Fruit fly (Drosophila melanogaster) whole organism, adult: ENCODE measurements around the gene Syt12.

Source experiments
- CG11617 ChIP-seq: fragments of 200-800 bp; sonication (Bioruptor generic); optimal IDR thresholded peaks from 2 replicates; lab custom pipeline; 2017; ENCODE audit warnings: mild to moderate bottlenecking, missing biosample characterization, missing genetic modification reagents, missing genetic modification characterization
- CG12768 ChIP-seq: fragments of 200-800 bp; sonication (Bioruptor generic); optimal IDR thresholded peaks from 2 replicates; lab custom pipeline; 2017; ENCODE audit warnings: missing biosample characterization, missing genetic modification characterization, mild to moderate bottlenecking, moderate library complexity, missing genetic modification reagents
- CG14711 ChIP-seq: fragments of 200-800 bp; sonication (Bioruptor generic); optimal IDR thresholded peaks from 2 replicates; lab custom pipeline; 2018; ENCODE audit warnings: missing biosample characterization, mild to moderate bottlenecking, missing genetic modification characterization, moderate library complexity
- CG1620 ChIP-seq: fragments of 200-800 bp; sonication (Bioruptor generic); optimal IDR thresholded peaks from 2 replicates; lab custom pipeline; 2016; ENCODE audit warnings: missing biosample characterization, missing genetic modification characterization
- CG33017 ChIP-seq: fragments of 200-800 bp; sonication (Bioruptor generic); optimal IDR thresholded peaks from 2 replicates; lab custom pipeline; 2018; ENCODE audit warnings: missing biosample characterization, mild to moderate bottlenecking, missing genetic modification characterization, moderate library complexity
- CG5204 ChIP-seq: fragments of 200-800 bp; sonication (Bioruptor generic); optimal IDR thresholded peaks from 2 replicates; lab custom pipeline; 2016; ENCODE audit warnings: missing biosample characterization, missing genetic modification characterization
- CG7045 ChIP-seq: fragments of 200-800 bp; sonication (Bioruptor generic); optimal IDR thresholded peaks from 2 replicates; lab custom pipeline; 2017; ENCODE audit warnings: missing biosample characterization, mild to moderate bottlenecking, missing genetic modification characterization
- CG7101 ChIP-seq: fragments of 200-800 bp; sonication (Bioruptor generic); optimal IDR thresholded peaks from 2 replicates; lab custom pipeline; 2018; ENCODE audit warnings: missing biosample characterization, mild to moderate bottlenecking, missing genetic modification characterization, moderate library complexity
- Clk ChIP-seq: fragments of 200-800 bp; sonication (Bioruptor generic); optimal IDR thresholded peaks from 2 replicates; lab custom pipeline; 2017; ENCODE audit warnings: missing biosample characterization, missing genetic modification characterization
- Crg-1 ChIP-seq: fragments of 200-800 bp; sonication (Bioruptor generic); optimal IDR thresholded peaks from 2 replicates; lab custom pipeline; 2016; ENCODE audit warnings: missing biosample characterization, missing genetic modification characterization
- Hr96 ChIP-seq: fragments of 200-800 bp; sonication (Bioruptor generic); optimal IDR thresholded peaks from 2 replicates; lab custom pipeline; 2016; ENCODE audit warnings: missing biosample characterization, missing genetic modification characterization
- Mnt ChIP-seq: fragments of 200-800 bp; sonication (Bioruptor generic); optimal IDR thresholded peaks from 2 replicates; lab custom pipeline; 2016; ENCODE audit warnings: missing biosample characterization, mild to moderate bottlenecking, missing genetic modification characterization
- bab1 ChIP-seq: fragments of 200-800 bp; sonication (Bioruptor generic); optimal IDR thresholded peaks from 3 replicates; lab custom pipeline; 2019; ENCODE audit warnings: missing biosample characterization, mild to moderate bottlenecking, missing genetic modification characterization, moderate library complexity
- cic ChIP-seq: fragments of 200-800 bp; sonication (Bioruptor generic); optimal IDR thresholded peaks from 2 replicates; lab custom pipeline; 2017; ENCODE audit warnings: missing biosample characterization, mild to moderate bottlenecking, missing genetic modification characterization, moderate library complexity
- cnc ChIP-seq, 2 experiments: fragments of >200 bp; optimal IDR thresholded peaks; 2 replicates each; lab custom pipeline; 2017
- kay ChIP-seq: fragments of 200-800 bp; sonication (Bioruptor generic); peaks from one replicate; lab custom pipeline; 2016; ENCODE audit warnings: missing biosample characterization, missing genetic modification characterization, borderline replicate concordance
- ovo ChIP-seq: fragments of 200-800 bp; sonication (Bioruptor generic); optimal IDR thresholded peaks from 2 replicates; lab custom pipeline; 2016; ENCODE audit warnings: missing biosample characterization, missing genetic modification characterization
- pad ChIP-seq: fragments of 200-800 bp; sonication (Bioruptor generic); optimal IDR thresholded peaks from 3 replicates; lab custom pipeline; 2017; ENCODE audit warnings: missing biosample characterization, missing genetic modification characterization, mild to moderate bottlenecking, moderate library complexity, missing genetic modification reagents
- tj ChIP-seq: fragments of 200-800 bp; sonication (Bioruptor generic); optimal IDR thresholded peaks from 3 replicates; lab custom pipeline; 2017; ENCODE audit warnings: missing biosample characterization, mild to moderate bottlenecking, missing genetic modification characterization, moderate library complexity
- toe ChIP-seq: fragments of 200-800 bp; sonication (Bioruptor generic); optimal IDR thresholded peaks from 2 replicates; lab custom pipeline; 2016; ENCODE audit warnings: missing biosample characterization, missing genetic modification characterization

Syt12 gene

DNA sequence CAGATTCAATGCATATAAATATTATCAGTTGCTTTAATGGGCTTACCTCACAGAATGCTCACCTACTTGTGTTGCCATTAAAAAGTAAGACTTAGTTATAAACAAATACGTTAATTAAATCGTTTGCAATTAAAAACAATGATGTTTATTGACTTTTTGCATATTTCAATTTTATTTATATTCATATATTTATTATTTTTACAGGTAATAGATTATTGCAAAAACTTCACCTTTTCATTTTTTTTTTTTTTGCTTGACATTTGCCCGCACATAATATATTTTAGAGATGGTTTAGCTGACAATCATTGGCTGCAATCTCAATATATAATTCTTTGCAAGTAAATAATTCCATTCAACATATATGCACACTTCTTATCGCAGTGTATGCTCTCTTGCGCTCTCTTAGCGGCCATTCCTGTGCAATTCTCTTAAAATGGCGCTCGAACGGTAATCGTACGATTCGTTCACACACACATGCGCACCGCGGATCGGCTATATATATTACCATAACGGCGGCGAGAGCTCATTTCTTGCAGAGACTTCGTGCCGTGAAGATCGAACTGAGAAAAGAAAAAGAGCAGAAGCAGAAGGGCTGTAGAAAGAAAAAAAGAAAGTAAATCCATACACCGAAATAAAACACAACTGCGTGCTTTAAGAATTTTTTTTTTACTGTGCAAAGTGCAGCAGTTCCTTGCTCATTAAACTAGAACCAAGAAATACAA is 37.5 kb downstream of the Syt12 start, which contains the start of gene Bcat:
Gene Bcat, plus strand, starts transcription at position 522 of the 722 bp plus-strand sequence.
- no peak for TF ChIP-seq CG7045 (GFP tag; lab: Kevin White, UChicago)
- TF ChIP-seq pad (GFP tag; lab: Kevin White, UChicago) = peak; percentile 40
- peak; percentile 75 for TF ChIP-seq bab1 (GFP tag; lab: Kevin White, UChicago)
- TF ChIP-seq Mnt (GFP tag; lab: Kevin White, UChicago) = peak; percentile 81
- TF ChIP-seq CG14711 (tag; lab: Kevin White, UChicago) = peak; percentile 58
- TF ChIP-seq CG1620 = peak; percentile 24
- peak; percentile 15 for TF ChIP-seq CG5204 (GFP tag; lab: Kevin White, UChicago)
- TF ChIP-seq CG11617 (GFP tag; lab: Kevin White, UChicago) = peak; percentile 76
- TF ChIP-seq tj (GFP tag; lab: Kevin White, UChicago) = peak; percentile 6
- no peak for TF ChIP-seq CG12768 (GFP tag; lab: Kevin White, UChicago)
- TF ChIP-seq Hr96 (GFP tag; lab: Kevin White, UChicago) = peak; percentile 51
- TF ChIP-seq kay = peak; percentile 11
- peak; percentile 36 for TF ChIP-seq ovo
- no peak for TF ChIP-seq CG33017 (tag; lab: Kevin White, UChicago)
- TF ChIP-seq CG7101 (tag; lab: Kevin White, UChicago) = peak; percentile 51

DNA sequence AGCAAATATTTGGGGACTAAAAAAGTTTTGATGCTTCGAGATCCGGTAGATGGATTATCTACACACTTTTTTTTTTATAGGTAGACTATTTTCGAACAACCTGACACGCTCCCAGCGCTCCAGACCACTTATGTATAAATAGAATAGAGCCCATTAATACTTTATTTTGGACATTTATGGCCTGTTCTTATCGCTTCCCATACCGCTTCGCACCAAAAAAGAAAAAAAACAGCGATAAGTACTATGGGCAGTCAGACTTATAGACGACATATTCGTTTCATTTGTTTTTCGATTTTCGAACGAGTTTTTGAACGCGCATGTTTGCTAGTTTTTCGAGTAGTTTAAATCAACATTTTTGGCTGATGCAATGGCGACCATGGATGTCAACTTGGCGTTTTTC is 38.6 kb downstream of the Syt12 start:
- TF ChIP-seq CG11617 (GFP tag; lab: Kevin White, UChicago) (no peak), pad (GFP tag; lab: Kevin White, UChicago) (no peak), CG1620 (no peak), Crg-1 (no peak), cnc (optimal IDR thresholded peaks at IDR 0.05; lab: Kevin White, UChicago) (no peak), CG7101 (tag; lab: Kevin White, UChicago) (no peak), CG33017 (tag; lab: Kevin White, UChicago) (no peak), CG5204 (GFP tag; lab: Kevin White, UChicago) (no peak), CG12768 (GFP tag; lab: Kevin White, UChicago) (no peak), toe (GFP tag; lab: Kevin White, UChicago) (no peak), kay (no peak)

DNA sequence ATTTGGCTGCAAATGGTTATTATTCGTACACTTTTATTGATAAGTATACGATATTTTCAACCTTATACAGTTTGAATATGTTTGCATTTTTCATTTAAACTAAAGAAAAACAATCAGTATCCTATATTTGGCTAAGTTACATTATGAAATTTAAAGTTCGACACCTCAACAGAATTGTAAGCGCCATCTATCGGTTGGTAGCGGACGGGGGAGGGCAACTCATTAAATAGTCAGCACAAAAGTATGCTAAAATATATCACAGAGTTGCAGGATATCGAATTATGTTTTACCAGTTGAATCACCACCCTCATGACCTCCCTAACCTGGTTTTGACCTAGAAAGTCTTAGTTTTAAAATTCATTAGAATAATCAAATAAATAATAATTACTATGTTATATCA is 42.2 kb downstream of the Syt12 start:
- TF ChIP-seq Clk (GFP tag; lab: Kevin White, UChicago) (no peak), Hr96 (GFP tag; lab: Kevin White, UChicago) (peak; percentile 2), bab1 (GFP tag; lab: Kevin White, UChicago) (peak; percentile 63), tj (GFP tag; lab: Kevin White, UChicago) (no peak)

DNA sequence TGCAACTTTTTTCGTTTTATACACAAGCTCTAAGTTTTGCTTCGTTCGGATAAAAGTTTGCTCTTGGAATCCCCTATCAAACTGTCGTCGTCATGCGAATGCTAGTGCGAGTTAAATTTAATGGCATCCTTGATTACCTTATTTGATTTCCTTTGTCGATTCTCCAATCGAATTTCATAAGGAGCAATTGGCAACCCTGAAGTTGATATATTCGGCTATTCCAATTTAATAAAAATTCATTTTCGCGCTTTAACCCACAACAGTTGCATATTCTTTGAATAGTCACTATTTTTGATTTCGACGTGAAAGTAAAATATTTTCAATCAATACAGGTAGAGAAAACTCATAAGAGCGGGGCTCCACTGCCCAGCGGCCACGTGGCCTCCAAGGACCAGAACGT is 43.7 kb downstream of the Syt12 start, which contains the start of gene CG12725:
Gene CG12725, minus strand, starts transcription at position 101 of the 400 bp plus-strand sequence.
- TF ChIP-seq Crg-1 (no peak), CG5204 (GFP tag; lab: Kevin White, UChicago) (no peak), ovo (no peak), CG11617 (GFP tag; lab: Kevin White, UChicago) (no peak), CG1620 (no peak), CG7045 (GFP tag; lab: Kevin White, UChicago) (no peak)

DNA sequence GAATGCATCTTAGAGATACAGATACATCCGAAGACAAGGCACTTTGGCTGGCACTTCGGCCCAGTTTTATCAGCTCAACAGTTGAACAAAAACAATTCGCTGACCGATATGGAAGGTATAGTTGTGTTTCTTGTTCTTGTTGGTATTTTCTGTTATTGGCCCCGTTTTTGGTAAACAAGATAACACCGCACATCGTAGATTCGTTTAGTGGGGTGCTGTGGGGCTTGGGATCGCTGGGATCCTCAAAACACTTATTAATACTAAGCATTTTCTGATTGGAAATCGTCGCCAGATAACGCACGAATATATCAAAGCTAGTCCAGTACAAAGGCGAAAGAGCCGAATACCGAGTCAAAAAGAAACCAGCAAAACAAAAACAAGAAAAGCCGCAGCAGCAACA is 44.5 kb downstream of the Syt12 start:
- peak; percentile 15 for TF ChIP-seq Mnt (GFP tag; lab: Kevin White, UChicago)
- peak; percentile 11 for TF ChIP-seq CG14711 (tag; lab: Kevin White, UChicago)
- TF ChIP-seq CG12768 (GFP tag; lab: Kevin White, UChicago) = peak; percentile 43
- TF ChIP-seq cic = peak; percentile 68
- no peak for TF ChIP-seq ovo

DNA sequence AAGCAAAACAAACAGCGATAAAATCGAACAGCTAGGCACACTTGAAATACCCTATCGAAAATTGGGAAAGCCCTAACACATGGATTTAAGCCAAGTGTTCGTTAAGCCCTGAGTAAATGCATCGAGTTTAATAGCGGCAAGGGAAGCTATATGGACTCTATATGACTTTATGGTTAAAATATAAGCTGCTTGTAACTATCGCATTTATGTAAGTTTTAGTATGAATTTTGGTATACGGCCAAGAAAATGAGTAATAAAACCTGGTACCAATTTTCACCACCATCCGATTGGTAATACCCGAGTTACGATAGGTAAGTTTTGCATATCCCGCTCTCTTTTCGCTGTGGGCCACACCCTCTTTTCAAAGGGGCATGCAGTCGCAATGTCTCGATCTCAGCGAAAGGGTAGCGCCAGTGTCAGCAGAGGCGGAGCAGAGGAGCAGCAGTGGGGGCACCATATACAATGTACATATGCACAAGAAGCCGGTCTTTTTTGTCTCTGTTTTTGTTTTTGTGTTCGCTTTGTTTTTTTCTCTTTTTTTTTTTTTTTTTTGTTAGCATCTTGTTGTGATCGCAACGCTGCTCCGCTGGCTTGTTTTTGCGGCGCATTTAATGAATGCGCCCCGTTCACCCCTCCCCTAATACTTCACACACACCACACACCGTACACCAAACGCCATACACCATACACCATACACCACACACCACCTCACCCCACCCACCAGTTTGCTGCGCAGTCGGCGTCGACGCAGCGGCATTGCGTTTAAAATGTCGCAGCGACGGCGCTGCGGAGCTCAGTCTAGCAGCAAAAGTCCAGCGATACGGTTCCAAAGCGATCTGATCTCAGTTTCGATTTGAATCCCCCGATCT is 45.1 kb downstream of the Syt12 start, which contains the start of gene GstT4:
Gene GstT4, plus strand, starts transcription at position 788 of the 869 bp plus-strand sequence.
- no peak for TF ChIP-seq kay
- peak; percentile 68 for TF ChIP-seq CG12768 (GFP tag; lab: Kevin White, UChicago)
- peak; percentile 36 for TF ChIP-seq tj (GFP tag; lab: Kevin White, UChicago)
- TF ChIP-seq Mnt (GFP tag; lab: Kevin White, UChicago) = peak; percentile 70
- TF ChIP-seq Hr96 (GFP tag; lab: Kevin White, UChicago) = peak; percentile 85
- peak; percentile 40 for TF ChIP-seq CG1620
- TF ChIP-seq CG14711 (tag; lab: Kevin White, UChicago) = peak; percentile 51
- TF ChIP-seq bab1 (GFP tag; lab: Kevin White, UChicago) = peak; percentile 24
- peak; percentile 20 for TF ChIP-seq Clk (GFP tag; lab: Kevin White, UChicago)
- TF ChIP-seq CG11617 (GFP tag; lab: Kevin White, UChicago) = peak; percentile 43
- TF ChIP-seq pad (GFP tag; lab: Kevin White, UChicago) = no peak
- TF ChIP-seq CG5204 (GFP tag; lab: Kevin White, UChicago) = peak; percentile 47
- TF ChIP-seq CG7045 (GFP tag; lab: Kevin White, UChicago) = peak; percentile 7
- TF ChIP-seq cnc (optimal IDR thresholded peaks at IDR 0.05; lab: Kevin White, UChicago) = no peak
- TF ChIP-seq cic = peak; percentile 90
- peak; percentile 40 for TF ChIP-seq CG7101 (tag; lab: Kevin White, UChicago)
- TF ChIP-seq Crg-1 = peak; percentile 26
- peak; percentile 67 for TF ChIP-seq ovo
- TF ChIP-seq CG33017 (tag; lab: Kevin White, UChicago) = peak; percentile 24
- TF ChIP-seq toe (GFP tag; lab: Kevin White, UChicago) = peak; percentile 37
